Worm (Caenorhabditis elegans) whole organism, L4 larva: ENCODE measurements around the gene mnk-1.

Source experiments
- F37D6.2 ChIP-seq: sonication (generic microtip); optimal IDR thresholded peaks from 2 replicates; lab custom pipeline; 2016; ENCODE audit warnings: mild to moderate bottlenecking, missing genetic modification characterization, missing compliant biosample characterization
- F49E8.2 ChIP-seq: sonication (generic microtip); optimal IDR thresholded peaks from 2 replicates; lab custom pipeline; 2016; ENCODE audit warnings: missing compliant biosample characterization, mild to moderate bottlenecking, missing genetic modification characterization, borderline replicate concordance
- T26A8.4 ChIP-seq: fragments of 200-800 bp; sonication (Bioruptor generic); IDR thresholded peaks from 2 replicates; pipeline ENCODE4 v1.3.6; 2022; ENCODE audit warnings: missing genetic modification characterization, missing compliant biosample characterization
- Y105C5A.15 ChIP-seq: fragments of 200-800 bp; sonication (Bioruptor generic); IDR thresholded peaks from 2 replicates; pipeline ENCODE4 v1.3.6; 2022; ENCODE audit warnings: missing genetic modification characterization, missing compliant biosample characterization
- Y48G9A.11 ChIP-seq: fragments of 200-800 bp; sonication (Bioruptor generic); IDR thresholded peaks from 2 replicates; pipeline ENCODE4 v1.3.6; 2022; ENCODE audit warnings: missing genetic modification reagents, missing genetic modification characterization, missing compliant biosample characterization
- Y5F2A.4 ChIP-seq: fragments of 200-800 bp; sonication (Bioruptor generic); optimal IDR thresholded peaks from 2 replicates; lab custom pipeline; 2018; ENCODE audit warnings: mild to moderate bottlenecking, missing genetic modification characterization, missing compliant biosample characterization
- ZK546.5 ChIP-seq, 2 experiments: sonication (generic microtip); optimal IDR thresholded peaks; 2 replicates each; lab custom pipeline; 2017; ENCODE audit warnings: missing biosample characterization in 2 of 2, missing genetic modification characterization in 2 of 2
- ama-1 ChIP-seq: fragments of 150-350 bp; optimal IDR thresholded peaks from 2 replicates; lab custom pipeline; 2014; ENCODE audit warnings: inconsistent platforms, mixed read lengths
- ceh-82 ChIP-seq: sonication (generic microtip); optimal IDR thresholded peaks from 2 replicates; lab custom pipeline; 2017; ENCODE audit warnings: missing biosample characterization, missing genetic modification characterization
- ctbp-1 ChIP-seq: fragments of 200-800 bp; sonication (Bioruptor generic); IDR thresholded peaks from 2 replicates; pipeline ENCODE4 v1.3.6; 2022; ENCODE audit warnings: missing genetic modification reagents, missing genetic modification characterization, missing compliant biosample characterization
- daf-16 ChIP-seq, 3 experiments: sonication (generic microtip); optimal IDR thresholded peaks; 2 replicates each; lab custom pipeline; 2016 to 2017; ENCODE audit warnings: missing genetic modification characterization in 3 of 3, missing genetic modification reagents in 3 of 3, mild to moderate bottlenecking in 2 of 3, missing compliant biosample characterization in 2 of 3, missing biosample characterization in 1 of 3, moderate library complexity in 1 of 3
- daf-19 ChIP-seq: fragments of 200-800 bp; sonication (Bioruptor generic); conservative IDR thresholded peaks from 2 replicates; pipeline ENCODE4 v1.3.6; 2022; ENCODE audit warnings: missing genetic modification characterization, missing compliant biosample characterization
- dmd-6 ChIP-seq: fragments of 200-800 bp; sonication (Bioruptor generic); IDR thresholded peaks from 2 replicates; pipeline ENCODE4 v1.3.6; 2022; ENCODE audit warnings: missing genetic modification reagents, missing genetic modification characterization, missing compliant biosample characterization
- dpl-1 ChIP-seq: fragments of 150-350 bp; optimal IDR thresholded peaks from 2 replicates; lab custom pipeline; 2014; ENCODE audit warnings: missing biosample characterization, missing genetic modification reagents, missing genetic modification characterization
- duxl-1 ChIP-seq: sonication (generic microtip); optimal IDR thresholded peaks from 2 replicates; lab custom pipeline; 2016; ENCODE audit warnings: mild to moderate bottlenecking, missing genetic modification characterization, moderate library complexity, missing compliant biosample characterization; ENCODE audit not compliant: poor library complexity
- egl-27 ChIP-seq: sonication (generic microtip); optimal IDR thresholded peaks from 3 replicates; lab custom pipeline; 2017; ENCODE audit warnings: missing biosample characterization, missing genetic modification reagents, missing genetic modification characterization
- hif-1 ChIP-seq, 2 experiments: sonication (generic microtip); optimal IDR thresholded peaks; 2 replicates each; lab custom pipeline; 2016 to 2017; ENCODE audit warnings: missing compliant biosample characterization in 2 of 2, missing genetic modification characterization in 2 of 2, missing genetic modification reagents in 2 of 2, missing genotype in 2 of 2, mild to moderate bottlenecking in 1 of 2
- hmg-1.1 ChIP-seq: fragments of 200-800 bp; sonication (Bioruptor generic); IDR thresholded peaks from 2 replicates; pipeline ENCODE4 v1.3.6; 2022; ENCODE audit warnings: missing genetic modification reagents, missing genetic modification characterization, missing compliant biosample characterization
- jun-1 ChIP-seq: fragments of 150-350 bp; optimal IDR thresholded peaks from 2 replicates; lab custom pipeline; 2014; ENCODE audit warnings: missing biosample characterization, missing genetic modification reagents, missing genetic modification characterization
- lim-7 ChIP-seq: fragments of 200-800 bp; sonication (Bioruptor generic); IDR thresholded peaks from 2 replicates; pipeline ENCODE4 v1.3.6; 2022; ENCODE audit warnings: missing genetic modification characterization, missing compliant biosample characterization
- lin-15B ChIP-seq: fragments of 150-350 bp; sonication (generic microtip); optimal IDR thresholded peaks from 3 replicates; lab custom pipeline; 2014; ENCODE audit warnings: missing biosample characterization, missing genetic modification characterization
- lin-29 ChIP-seq: fragments of 200-800 bp; sonication (Bioruptor generic); IDR thresholded peaks from 2 replicates; pipeline ENCODE4 v1.3.6; 2022; ENCODE audit warnings: missing genetic modification reagents, missing genetic modification characterization, missing compliant biosample characterization
- lin-38 ChIP-seq: fragments of 200-800 bp; sonication (Bioruptor generic); IDR thresholded peaks from 2 replicates; pipeline ENCODE4 v1.3.6; 2022; ENCODE audit warnings: missing genetic modification reagents, missing genetic modification characterization, missing compliant biosample characterization
- lin-39 ChIP-seq: fragments of 150-350 bp; optimal IDR thresholded peaks from 2 replicates; lab custom pipeline; 2014; ENCODE audit warnings: missing biosample characterization, missing genetic modification reagents, missing genetic modification characterization
- madf-5 ChIP-seq, 2 experiments: fragments of 200-800 bp; sonication (Bioruptor generic); IDR thresholded peaks; 2 replicates each; pipeline ENCODE4 v1.3.6; 2022; ENCODE audit warnings: missing compliant biosample characterization in 2 of 2, missing genetic modification characterization in 2 of 2
- mes-2 ChIP-seq: sonication (generic microtip); optimal IDR thresholded peaks from 2 replicates; lab custom pipeline; 2016; ENCODE audit warnings: missing genotype, mild to moderate bottlenecking, missing genetic modification characterization, missing compliant biosample characterization; ENCODE audit not compliant: poor library complexity, severe bottlenecking
- mxl-2 ChIP-seq: fragments of 200-800 bp; sonication (Bioruptor generic); conservative IDR thresholded peaks from 2 replicates; pipeline ENCODE4 v1.3.6; 2022; ENCODE audit warnings: missing genetic modification reagents, missing genetic modification characterization, missing compliant biosample characterization
- mxl-3 ChIP-seq: fragments of 200-800 bp; sonication (Bioruptor generic); optimal IDR thresholded peaks from 2 replicates; lab custom pipeline; 2018; ENCODE audit warnings: mild to moderate bottlenecking, missing genetic modification characterization, missing compliant biosample characterization
- nhr-102 ChIP-seq: sonication (generic microtip); optimal IDR thresholded peaks from 2 replicates; lab custom pipeline; 2016; ENCODE audit warnings: mild to moderate bottlenecking, missing genetic modification characterization, moderate library complexity, missing compliant biosample characterization
- nhr-111 ChIP-seq: fragments of 200-800 bp; sonication (Bioruptor generic); optimal IDR thresholded peaks from 2 replicates; lab custom pipeline; 2018; ENCODE audit warnings: mild to moderate bottlenecking, missing genetic modification characterization, missing compliant biosample characterization
- nhr-237 ChIP-seq: sonication (generic microtip); optimal IDR thresholded peaks from 2 replicates; lab custom pipeline; 2017; ENCODE audit warnings: missing biosample characterization, missing genetic modification characterization
- nhr-28 ChIP-seq: fragments of 150-350 bp; optimal IDR thresholded peaks from 2 replicates; lab custom pipeline; 2014; ENCODE audit warnings: missing biosample characterization, missing genetic modification characterization
- nhr-41 ChIP-seq: fragments of 200-800 bp; sonication (Bioruptor generic); IDR thresholded peaks from 2 replicates; pipeline ENCODE4 v1.3.6; 2022; ENCODE audit warnings: missing genetic modification reagents, missing genetic modification characterization, missing compliant biosample characterization
- nhr-6 ChIP-seq: fragments of 150-350 bp; optimal IDR thresholded peaks from 2 replicates; lab custom pipeline; 2014; ENCODE audit warnings: missing biosample characterization, missing genetic modification characterization
- nhr-76 ChIP-seq: fragments of 150-350 bp; optimal IDR thresholded peaks from 2 replicates; lab custom pipeline; 2014; ENCODE audit warnings: missing biosample characterization, missing genetic modification characterization
- nhr-77 ChIP-seq: fragments of 150-350 bp; optimal IDR thresholded peaks from 2 replicates; lab custom pipeline; 2014; ENCODE audit warnings: missing biosample characterization, missing genetic modification characterization
- pha-4 ChIP-seq, 2 experiments: fragments of 150-350 bp in 1 of 2; fragments of 200-800 bp in 1 of 2; sonication (Bioruptor generic) in 1 of 2; IDR thresholded peaks in 1 of 2; optimal IDR thresholded peaks in 1 of 2; 2 replicates each; pipeline versions ENCODE4 v1.3.6 to Lab custom; 2014 to 2022; ENCODE audit warnings: missing genetic modification characterization in 2 of 2, missing genetic modification reagents in 2 of 2, missing biosample characterization in 1 of 2, missing compliant biosample characterization in 1 of 2
- php-3 ChIP-seq: fragments of 200-800 bp; sonication (Bioruptor generic); IDR thresholded peaks from 2 replicates; pipeline ENCODE4 v1.3.6; 2022; ENCODE audit warnings: missing genetic modification reagents, missing genetic modification characterization, missing compliant biosample characterization
- pqm-1 ChIP-seq: sonication (generic microtip); optimal IDR thresholded peaks from 2 replicates; lab custom pipeline; 2017; ENCODE audit warnings: missing biosample characterization, missing genetic modification characterization
- sdz-12 ChIP-seq: fragments of 200-800 bp; sonication (Bioruptor generic); optimal IDR thresholded peaks from 2 replicates; lab custom pipeline; 2018; ENCODE audit warnings: mild to moderate bottlenecking, missing genetic modification characterization, missing compliant biosample characterization
- set-16 ChIP-seq: fragments of 200-800 bp; sonication (Bioruptor generic); IDR thresholded peaks from 2 replicates; pipeline ENCODE4 v1.3.6; 2022; ENCODE audit warnings: missing genetic modification reagents, missing genetic modification characterization, missing compliant biosample characterization
- tag-97 ChIP-seq: fragments of 200-800 bp; sonication (Bioruptor generic); IDR thresholded peaks from 2 replicates; pipeline ENCODE4 v1.3.6; 2022; ENCODE audit warnings: missing genetic modification characterization, missing compliant biosample characterization
- tra-1 ChIP-seq: fragments of 200-800 bp; sonication (Bioruptor generic); IDR thresholded peaks from 2 replicates; pipeline ENCODE4 v1.3.6; 2022; ENCODE audit warnings: missing genetic modification reagents, missing genetic modification characterization, missing compliant biosample characterization
- vab-7 ChIP-seq: fragments of 200-800 bp; sonication (Bioruptor generic); IDR thresholded peaks from 2 replicates; pipeline ENCODE4 v1.3.6; 2022; ENCODE audit warnings: missing genetic modification reagents, missing genetic modification characterization, missing compliant biosample characterization
- zfp-2 ChIP-seq: sonication (generic microtip); optimal IDR thresholded peaks from 2 replicates; lab custom pipeline; 2016; ENCODE audit warnings: mild to moderate bottlenecking, missing genetic modification characterization, missing compliant biosample characterization
- zfp-3 ChIP-seq: fragments of 200-800 bp; sonication (Bioruptor generic); conservative IDR thresholded peaks from 2 replicates; pipeline ENCODE4 v1.3.6; 2022; ENCODE audit warnings: missing genetic modification reagents, missing genetic modification characterization, missing compliant biosample characterization
- zip-11 ChIP-seq: fragments of 200-800 bp; sonication (Bioruptor generic); IDR thresholded peaks from 2 replicates; pipeline ENCODE4 v1.3.6; 2022; ENCODE audit warnings: missing genetic modification characterization, missing compliant biosample characterization

The mnk-1 gene

DNA sequence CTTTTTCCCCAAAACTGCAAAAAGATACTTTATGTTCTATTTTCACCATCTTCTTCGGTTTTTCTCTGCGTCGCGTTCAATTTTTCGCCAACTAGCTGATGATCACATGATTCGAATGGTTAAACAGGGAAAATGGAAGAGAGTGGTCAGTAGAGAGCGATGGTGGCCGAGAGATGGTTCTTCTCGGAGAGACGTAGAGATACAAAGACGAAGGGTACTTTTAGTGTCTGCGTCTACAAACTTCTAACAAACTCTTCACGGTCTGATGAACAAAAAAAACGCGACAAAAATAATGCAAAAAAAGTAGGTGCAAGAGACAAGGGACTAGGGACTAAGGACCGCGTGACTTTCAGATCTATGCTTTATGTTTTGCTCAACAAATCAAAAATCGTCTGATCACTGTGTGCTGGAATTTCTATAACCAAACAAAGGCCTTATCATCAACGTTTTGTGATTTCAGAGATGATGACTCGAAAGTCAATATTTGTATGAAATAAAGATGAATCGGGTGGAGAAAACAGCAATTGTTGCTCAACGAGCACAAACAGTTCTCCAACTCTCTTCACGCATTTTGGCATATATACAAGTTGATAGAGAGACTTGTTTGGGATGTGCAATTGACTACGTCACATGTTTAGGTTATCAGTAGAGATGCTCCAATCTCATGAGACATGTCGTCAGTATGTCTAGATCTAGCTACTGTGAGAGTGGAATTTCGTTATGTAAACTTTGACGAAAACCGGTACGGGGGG is 2.7 kb downstream of the mnk-1 start:
- peak; percentile 90 for TF ChIP-seq nhr-28
- no peak for TF ChIP-seq nhr-237 (tag; lab: Kevin White, UChicago)
- peak in 1 of 2 experiments; percentile 79 for TF ChIP-seq daf-16 (GFP tag; optimal IDR thresholded peaks at IDR 0.05; lab: Kevin White, UChicago)
- TF ChIP-seq daf-16 (tag; optimal IDR thresholded peaks at IDR 0.05; lab: Kevin White, UChicago) = peak; percentile 86
- peak; percentile 72 for TF ChIP-seq nhr-102 (tag; lab: Kevin White, UChicago)
- 0 out of 2 replicates have a peak, but pooled peaks have one; percentile 16 for TF ChIP-seq mxl-2 (GFP tag; lab: Robert Waterston, UW)
- TF ChIP-seq daf-19 (GFP tag; lab: Robert Waterston, UW) = no peak
- no peak for TF ChIP-seq Y5F2A.4
- TF ChIP-seq nhr-76 (tag; lab: Kevin White, UChicago) = peak; percentile 64
- TF ChIP-seq ZK546.5 (tag; optimal IDR thresholded peaks at IDR 0.05; lab: Kevin White, UChicago) = peak in 1 of 2 experiments; percentile 33
- peak; percentile 70 for TF ChIP-seq F37D6.2 (tag; lab: Kevin White, UChicago)
- peak; percentile 82 for TF ChIP-seq ama-1 (lab: Kevin White, UChicago)
- peak; percentile 94 for TF ChIP-seq nhr-77 (tag; lab: Kevin White, UChicago)
- TF ChIP-seq ctbp-1 (GFP tag; lab: Robert Waterston, UW) = peak; percentile 80
- TF ChIP-seq hmg-1.1 (GFP tag; lab: Robert Waterston, UW) = peak; percentile 80
- peak; percentile 40 for TF ChIP-seq php-3 (GFP tag; lab: Robert Waterston, UW)
- TF ChIP-seq nhr-111 = no peak
- TF ChIP-seq jun-1 (tag; lab: Kevin White, UChicago) = peak; percentile 89
- no peak for TF ChIP-seq zip-11 (GFP tag; lab: Robert Waterston, UW)
- TF ChIP-seq dmd-6 (GFP tag; lab: Robert Waterston, UW) = peak; percentile 87
- no peak for TF ChIP-seq pqm-1 (tag; lab: Kevin White, UChicago)
- TF ChIP-seq vab-7 (GFP tag; lab: Robert Waterston, UW) = peak; percentile 46; the same call in 1 of the 2 replicates
- TF ChIP-seq egl-27 (tag; lab: Kevin White, UChicago) = no peak
- peak; percentile 82 for TF ChIP-seq tra-1 (GFP tag; lab: Robert Waterston, UW)
- TF ChIP-seq lin-38 = peak; percentile 63
- peak; percentile 55 for TF ChIP-seq set-16 (GFP tag; lab: Robert Waterston, UW)
- 0 out of 2 replicates have a peak, but pooled peaks have one; percentile 42 for TF ChIP-seq zfp-3 (GFP tag; lab: Robert Waterston, UW)
- TF ChIP-seq mes-2 (tag; lab: Kevin White, UChicago) = peak; percentile 83
- peak; percentile 64 for TF ChIP-seq dpl-1 (GFP tag; lab: Kevin White, UChicago)
- peak; percentile 60 for TF ChIP-seq mxl-3 (GFP tag; lab: Kevin White, UChicago)
- TF ChIP-seq T26A8.4 (GFP tag; lab: Robert Waterston, UW) = peak; percentile 67
- TF ChIP-seq lin-39 (tag; lab: Kevin White, UChicago) = no peak
- peak; percentile 41; the same call in 1 of the 2 replicates for TF ChIP-seq pha-4 (GFP tag; IDR thresholded peaks at IDR 0.05; lab: Robert Waterston, UW)
- TF ChIP-seq pha-4 (tag; optimal IDR thresholded peaks at IDR 0.05; lab: Kevin White, UChicago) = no peak
- no peak for TF ChIP-seq F49E8.2 (tag; lab: Kevin White, UChicago)
- no peak; a peak in 1 of 4 replicates for TF ChIP-seq madf-5 (GFP tag; IDR thresholded peaks at IDR 0.05; lab: Robert Waterston, UW)
- 0 out of 2 replicates have a peak, but pooled peaks have one; percentile 18 for TF ChIP-seq lim-7
- TF ChIP-seq lin-15B (tag; lab: Kevin White, UChicago) = no peak
- no peak for TF ChIP-seq ceh-82 (tag; lab: Kevin White, UChicago)
- peak; percentile 66 for TF ChIP-seq nhr-6 (tag; lab: Kevin White, UChicago)
- peak; percentile 70; the same call in 1 of the 2 replicates for TF ChIP-seq lin-29
- TF ChIP-seq nhr-41 (GFP tag; lab: Robert Waterston, UW) = peak; percentile 24; the same call in 1 of the 2 replicates
- TF ChIP-seq duxl-1 (tag; lab: Kevin White, UChicago) = peak; percentile 70
- TF ChIP-seq Y105C5A.15 (GFP tag; lab: Robert Waterston, UW) = 0 out of 2 replicates have a peak, but pooled peaks have one; percentile 24
- TF ChIP-seq Y48G9A.11 (GFP tag; lab: Robert Waterston, UW) = no peak
- peak; percentile 25 to 69 for TF ChIP-seq hif-1 (tag; optimal IDR thresholded peaks at IDR 0.05; lab: Kevin White, UChicago)
- no peak for TF ChIP-seq tag-97
- no peak for TF ChIP-seq zfp-2 (tag; lab: Kevin White, UChicago)
- TF ChIP-seq sdz-12 (GFP tag; lab: Kevin White, UChicago) = peak; percentile 7
